Worm (Caenorhabditis elegans) whole organism, L4/young adult: ENCODE results near the gene cyn-3.

ENCODE experiments used
- dao-5 ChIP-seq: sonication (generic microtip); optimal IDR thresholded peaks from 2 replicates; lab custom pipeline; 2016; ENCODE audit warnings: missing genotype, missing genetic modification characterization, moderate library complexity, missing compliant biosample characterization
- him-1 ChIP-seq: sonication (generic microtip); optimal IDR thresholded peaks from 2 replicates; lab custom pipeline; 2016; ENCODE audit warnings: missing genotype, missing genetic modification reagents, missing genetic modification characterization, missing compliant biosample characterization

DNA sequence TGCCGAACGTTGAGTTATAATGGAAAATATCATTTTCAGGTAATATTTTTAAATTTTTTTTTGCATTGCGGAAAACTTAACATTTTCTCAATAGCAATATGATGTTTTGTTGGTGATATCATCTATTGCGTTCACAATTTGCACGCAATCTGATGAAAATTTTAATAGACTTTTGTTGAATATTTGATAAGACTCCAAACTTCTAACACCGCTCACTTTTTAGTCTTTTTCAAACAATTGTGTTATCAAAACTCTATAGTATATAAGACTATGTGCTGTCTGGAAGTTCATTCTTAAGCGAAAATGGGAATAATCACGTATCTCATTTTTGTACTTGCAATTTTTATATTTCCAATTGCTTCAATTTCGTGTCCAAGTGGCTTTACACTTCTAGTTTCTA lies 14.3 kb upstream of the cyn-3 start, which contains the start of gene clec-47:
- TF ChIP-seq dao-5 (tag; lab: Kevin White, UChicago) (no peak), him-1 (tag; lab: Kevin White, UChicago) (no peak)
